Fruit fly (Drosophila melanogaster): ENCODE data around the gene CG3842.
A peak's percentile ranks its signal among the peaks of the same experiment; 100 is the strongest.

- TF ChIP-seq Ets97D (GFP tag; optimal IDR thresholded peaks at IDR 0.05) (peak; percentile 73), fd102C (GFP tag; optimal IDR thresholded peaks at IDR 0.05) (no peak), unpg (GFP tag; optimal IDR thresholded peaks at IDR 0.05) (no peak), CG4820 (GFP tag; optimal IDR thresholded peaks at IDR 0.05) (no peak), CG18262 (tag; optimal IDR thresholded peaks at IDR 0.05) (no peak), usp (GFP tag; optimal IDR thresholded peaks at IDR 0.05) (no peak), CG17359 (tag; optimal IDR thresholded peaks at IDR 0.05) (no peak), Sin3A (optimal IDR thresholded peaks at IDR 0.05) (peak; percentile 81), Mrtf (GFP tag; IDR thresholded peaks at IDR 0.05) (no peak), Asciz (GFP tag; optimal IDR thresholded peaks at IDR 0.05) (no peak), CG7357 (GFP tag; IDR thresholded peaks at IDR 0.05) (no peak), Eip74EF (GFP tag; optimal IDR thresholded peaks at IDR 0.05) (no peak), schlank (tag; optimal IDR thresholded peaks at IDR 0.05) (no peak)
Measured at dm6 chrX:6351917-6352768, 14.6 kb downstream of the CG3842 start.

Measured in whole organism, embryonic.